Worm (Caenorhabditis elegans) whole organism, late embryonic: ENCODE measurements around the gene cst-1.

Experiments used
- K09A11.1 ChIP-seq: sonication (generic microtip); optimal IDR thresholded peaks from 2 replicates; lab custom pipeline; 2017; ENCODE audit warnings: antibody characterized with exemption, mild to moderate bottlenecking, missing genetic modification characterization, missing compliant biosample characterization; ENCODE audit not compliant: insufficient read depth
- ahr-1 ChIP-seq: sonication (generic microtip); optimal IDR thresholded peaks from 2 replicates; lab custom pipeline; 2016; ENCODE audit warnings: missing genetic modification characterization, missing compliant biosample characterization
- dmd-4 ChIP-seq: sonication (generic microtip); optimal IDR thresholded peaks from 2 replicates; lab custom pipeline; 2016; ENCODE audit warnings: borderline replicate concordance, missing genetic modification characterization, missing compliant biosample characterization
- fkh-10 ChIP-seq: fragments of 150-350 bp; optimal IDR thresholded peaks from 2 replicates; lab custom pipeline; 2014; ENCODE audit warnings: missing biosample characterization, missing genetic modification reagents, missing genetic modification characterization
- npax-4 ChIP-seq: sonication (generic microtip); optimal IDR thresholded peaks from 2 replicates; lab custom pipeline; 2016; ENCODE audit warnings: missing genetic modification characterization, missing compliant biosample characterization
- pqm-1 ChIP-seq: sonication (generic microtip); optimal IDR thresholded peaks from 2 replicates; lab custom pipeline; 2016; ENCODE audit warnings: missing genetic modification characterization, missing compliant biosample characterization

- TF ChIP-seq npax-4 (no peak), fkh-10 (GFP tag; lab: Kevin White, UChicago) (no peak), K09A11.1 (no peak), pqm-1 (no peak), dmd-4 (tag; lab: Kevin White, UChicago) (no peak), ahr-1 (no peak)
Observed at ce11 chrX:4383316-4383936, 44.0 kb downstream of the cst-1 start, which contains the start of gene lst-2.
